Fruit fly (Drosophila melanogaster): ENCODE results near the gene Srp72.
A peak's percentile ranks its signal among the peaks of the same experiment; 100 is the strongest.

The Srp72 gene

dm6 chr3R:20556281-20557113 is 32.0 kb upstream of the Srp72 start (continued):
- TF ChIP-seq spab (GFP tag; optimal IDR thresholded peaks at IDR 0.05) (peak; percentile 66), CG6163 (GFP tag; IDR thresholded peaks at IDR 0.05) (peak; percentile 81), CG15336 (GFP tag; IDR thresholded peaks at IDR 0.05) (peak; percentile 79), CG11902 (GFP tag; optimal IDR thresholded peaks at IDR 0.05) (peak; percentile 50), CG4318 (GFP tag; optimal IDR thresholded peaks at IDR 0.05) (peak; percentile 70), CG1621 (tag; optimal IDR thresholded peaks at IDR 0.05) (peak; percentile 53), CG32006 (GFP tag; optimal IDR thresholded peaks at IDR 0.05) (peak; percentile 89), Eip93F (GFP tag; optimal IDR thresholded peaks at IDR 0.05) (no peak), Met (GFP tag; optimal IDR thresholded peaks at IDR 0.05) (peak; percentile 75), CG8632 (GFP tag; optimal IDR thresholded peaks at IDR 0.05) (peak; percentile 52), CG10669 (GFP tag; optimal IDR thresholded peaks at IDR 0.05) (peak; percentile 64), Hr39 (GFP tag; optimal IDR thresholded peaks at IDR 0.05) (peak; percentile 74), CG6792 (GFP tag; optimal IDR thresholded peaks at IDR 0.05) (peak; percentile 57), Sox15 (GFP tag; optimal IDR thresholded peaks at IDR 0.05) (peak; percentile 63), fd59A (GFP tag; optimal IDR thresholded peaks at IDR 0.05) (peak; percentile 65)

dm6 chr3R:20557114-20557414 is 31.4 kb upstream of the Srp72 start:
- TF ChIP-seq achi (GFP tag; optimal IDR thresholded peaks at IDR 0.05) (no peak), CG6163 (GFP tag; IDR thresholded peaks at IDR 0.05) (no peak), CG1621 (tag; optimal IDR thresholded peaks at IDR 0.05) (no peak), fd85E (GFP tag; optimal IDR thresholded peaks at IDR 0.05) (no peak), Eip78C (GFP tag) (no peak), dsx (GFP tag; optimal IDR thresholded peaks at IDR 0.05; ENCODE audit: poor library complexity, severe bottlenecking) (no peak), CG9139 (GFP tag; optimal IDR thresholded peaks at IDR 0.05) (no peak), CG6276 (GFP tag; optimal IDR thresholded peaks at IDR 0.05) (peak; percentile 16), CG11294 (GFP tag; IDR thresholded peaks at IDR 0.05) (no peak)

- TF ChIP-seq CG9139 (GFP tag; optimal IDR thresholded peaks at IDR 0.05) (peak; percentile 36), Sox15 (GFP tag; optimal IDR thresholded peaks at IDR 0.05) (peak; percentile 46), CG3919 (GFP tag; optimal IDR thresholded peaks at IDR 0.05) (peak; percentile 66), dsx (GFP tag; optimal IDR thresholded peaks at IDR 0.05; ENCODE audit: poor library complexity, severe bottlenecking) (no peak), fkh (GFP tag; optimal IDR thresholded peaks at IDR 0.05) (peak; percentile 29), CG10669 (GFP tag; optimal IDR thresholded peaks at IDR 0.05) (peak; percentile 20), eg (GFP tag; IDR thresholded peaks at IDR 0.05) (peak; percentile 72), CG11762 (GFP tag; optimal IDR thresholded peaks at IDR 0.05; ENCODE audit: insufficient read depth) (peak; percentile 9), achi (GFP tag; optimal IDR thresholded peaks at IDR 0.05) (peak; percentile 64), esn (GFP tag; optimal IDR thresholded peaks at IDR 0.05) (peak; percentile 56), CG1621 (tag; optimal IDR thresholded peaks at IDR 0.05) (peak; percentile 47), net (GFP tag; optimal IDR thresholded peaks at IDR 0.05) (peak; percentile 46), CG31627 (GFP tag; optimal IDR thresholded peaks at IDR 0.05) (peak; percentile 74), topi (GFP tag; optimal IDR thresholded peaks at IDR 0.05) (peak; percentile 32), Met (GFP tag; optimal IDR thresholded peaks at IDR 0.05) (peak; percentile 56), CG6163 (GFP tag; IDR thresholded peaks at IDR 0.05) (peak; percentile 75), CG11294 (GFP tag; IDR thresholded peaks at IDR 0.05) (peak; percentile 36; the same call in 1 of the 2 replicates), dac (GFP tag; optimal IDR thresholded peaks at IDR 0.05) (peak; percentile 16), CG16779 (tag; optimal IDR thresholded peaks at IDR 0.05) (no peak), Sox102F (GFP tag; optimal IDR thresholded peaks at IDR 0.05) (peak; percentile 34), Ets96B (tag; optimal IDR thresholded peaks at IDR 0.05) (no peak), Lpt (GFP tag; optimal IDR thresholded peaks at IDR 0.05) (no peak), CG11902 (GFP tag; optimal IDR thresholded peaks at IDR 0.05) (peak; percentile 27), CG6792 (GFP tag; optimal IDR thresholded peaks at IDR 0.05) (no peak), CG3032 (tag; optimal IDR thresholded peaks at IDR 0.05) (peak; percentile 55), Smox (GFP tag; optimal IDR thresholded peaks at IDR 0.05) (peak; percentile 51), CG10631 (GFP tag; optimal IDR thresholded peaks at IDR 0.05) (peak; percentile 72), pdm3 (GFP tag; optimal IDR thresholded peaks at IDR 0.05) (peak; percentile 52), CG8632 (GFP tag; optimal IDR thresholded peaks at IDR 0.05) (peak; percentile 18), CG15336 (GFP tag; IDR thresholded peaks at IDR 0.05) (no peak), lz (GFP tag; optimal IDR thresholded peaks at IDR 0.05) (peak; percentile 15), fd59A (GFP tag; optimal IDR thresholded peaks at IDR 0.05) (no peak), Hr4 (GFP tag; optimal IDR thresholded peaks at IDR 0.05) (peak; percentile 68), CG8319 (GFP tag; optimal IDR thresholded peaks at IDR 0.05) (peak; percentile 20), acj6 (GFP tag; optimal IDR thresholded peaks at IDR 0.05) (peak; percentile 21), CG6276 (GFP tag; optimal IDR thresholded peaks at IDR 0.05) (no peak)
Measured at dm6 chr3R:20557415-20558105, 31.0 kb upstream of the Srp72 start, which contains the start of the genes DPCoAC and CG5180. Gene DPCoAC, minus strand, starts transcription at chr3R:20557667. Gene CG5180, plus strand, starts transcription at chr3R:20557930.
